Fruit fly (Drosophila melanogaster): ENCODE data around the gene Saf6.

Saf6 gene

DNA sequence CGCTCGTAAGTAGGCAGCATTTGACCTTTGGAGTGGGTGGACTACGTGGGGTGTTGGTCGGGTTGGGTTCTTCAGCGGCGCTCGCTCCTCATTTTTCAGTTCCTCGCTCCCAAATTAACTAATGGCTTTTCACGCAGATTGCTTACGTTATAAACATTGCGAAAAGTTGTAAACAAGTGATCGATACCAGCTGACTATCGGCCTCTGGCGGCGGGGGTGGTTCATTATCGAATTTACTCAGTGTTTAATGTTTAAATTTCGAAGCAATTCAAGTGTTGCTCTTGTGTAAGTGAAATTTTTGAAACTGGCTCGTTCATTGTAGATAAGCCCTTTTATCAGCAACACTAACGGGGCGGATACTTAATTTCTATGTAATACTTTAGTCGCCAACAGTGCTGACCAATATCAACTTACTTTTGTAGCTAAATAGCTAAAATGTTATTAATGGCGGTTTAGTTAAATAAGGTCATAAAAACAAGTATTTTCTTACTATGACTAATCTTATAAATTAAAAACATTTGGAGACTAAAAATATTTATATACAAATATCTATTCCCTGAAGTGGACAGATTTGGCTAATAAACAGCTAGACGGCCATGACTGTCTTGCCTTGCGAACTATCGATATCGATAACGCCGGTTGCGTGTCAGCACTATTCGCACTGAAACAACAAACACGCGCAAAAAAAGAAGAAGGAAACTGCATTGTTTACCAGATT lies 3.7 kb upstream of the Saf6 start, which contains the start of the genes PGAP2 and Clp (continued):
- TF ChIP-seq CG4360 (GFP tag; IDR thresholded peaks at IDR 0.05) (peak; percentile 71), lbe (GFP tag; optimal IDR thresholded peaks at IDR 0.05) (peak; percentile 41), CG8765 (GFP tag; IDR thresholded peaks at IDR 0.05) (peak; percentile 52; the same call in 1 of the 2 replicates), Bdp1 (GFP tag; optimal IDR thresholded peaks at IDR 0.05) (peak; percentile 20), CG31224 (GFP tag; IDR thresholded peaks at IDR 0.05) (peak; percentile 67), CG3163 (GFP tag; optimal IDR thresholded peaks at IDR 0.05) (no peak), CG33557 (GFP tag; optimal IDR thresholded peaks at IDR 0.05) (peak; percentile 53), psq (GFP tag; optimal IDR thresholded peaks at IDR 0.05) (no peak), pho (GFP tag; optimal IDR thresholded peaks at IDR 0.05) (peak; percentile 60), Hand (GFP tag; optimal IDR thresholded peaks at IDR 0.05) (no peak), Dref (GFP tag; IDR thresholded peaks at IDR 0.05) (peak; percentile 74), Adf1 (GFP tag; IDR thresholded peaks at IDR 0.05) (no peak), pros (GFP tag; optimal IDR thresholded peaks at IDR 0.05) (no peak), CG30431 (GFP tag; optimal IDR thresholded peaks at IDR 0.05) (peak; percentile 19), HmgZ (tag; optimal IDR thresholded peaks at IDR 0.05) (peak; percentile 80), jing (GFP tag; optimal IDR thresholded peaks at IDR 0.05) (no peak), Six4 (GFP tag; optimal IDR thresholded peaks at IDR 0.05) (peak; percentile 47), fd3F (GFP tag; optimal IDR thresholded peaks at IDR 0.05) (peak; percentile 68), Dad (GFP tag; optimal IDR thresholded peaks at IDR 0.05) (no peak), gsb-n (tag; optimal IDR thresholded peaks at IDR 0.05) (no peak), ranshi (GFP tag; IDR thresholded peaks at IDR 0.05) (peak; percentile 69), CG8388 (GFP tag; optimal IDR thresholded peaks at IDR 0.05) (peak; percentile 85), tio (GFP tag; optimal IDR thresholded peaks at IDR 0.05) (no peak), CG8359 (GFP tag; optimal IDR thresholded peaks at IDR 0.05; ENCODE audit: borderline replicate concordance) (no peak), cad (GFP tag; optimal IDR thresholded peaks at IDR 0.05) (no peak), Doc3 (GFP tag; IDR thresholded peaks at IDR 0.05; ENCODE audit: partially characterized antibody) (0 out of 3 replicates have a peak, but pooled peaks have one; percentile 40), HmgD (GFP tag; optimal IDR thresholded peaks at IDR 0.05) (no peak), mam (GFP tag; optimal IDR thresholded peaks at IDR 0.05) (peak; percentile 64), klu (GFP tag; IDR thresholded peaks at IDR 0.05) (peak; percentile 76), Ets65A (GFP tag) (peak; percentile 95), CG8924 (tag; optimal IDR thresholded peaks at IDR 0.05) (peak; percentile 77), ash1 (GFP tag; optimal IDR thresholded peaks at IDR 0.05) (no peak), MTF-1 (GFP tag; optimal IDR thresholded peaks at IDR 0.05; ENCODE audit: borderline replicate concordance) (no peak), chinmo (GFP tag; IDR thresholded peaks at IDR 0.05; ENCODE audit: partially characterized antibody) (no peak), dan (GFP tag; IDR thresholded peaks at IDR 0.05) (no peak), MBD-R2 (GFP tag; IDR thresholded peaks at IDR 0.05) (peak; percentile 70), Drgx (GFP tag; IDR thresholded peaks at IDR 0.05) (0 out of 2 replicates have a peak, but pooled peaks have one; percentile 17), CG11504 (tag; optimal IDR thresholded peaks at IDR 0.05) (peak; percentile 80), twi (tag; optimal IDR thresholded peaks at IDR 0.05) (peak; percentile 63), NC2α (GFP tag; optimal IDR thresholded peaks at IDR 0.05) (no peak), CG4617 (GFP tag; optimal IDR thresholded peaks at IDR 0.05; ENCODE audit: borderline replicate concordance) (peak; percentile 61), CG12769 (tag; optimal IDR thresholded peaks at IDR 0.05) (no peak), CG14441 (GFP tag; IDR thresholded peaks at IDR 0.05) (peak; percentile 76), CG18262 (tag; optimal IDR thresholded peaks at IDR 0.05) (peak; percentile 79), CG31365 (tag; optimal IDR thresholded peaks at IDR 0.05) (no peak), CG11695 (GFP tag; IDR thresholded peaks at IDR 0.05) (peak; percentile 52; the same call in 2 of the 3 replicates), CG30403 (GFP tag; optimal IDR thresholded peaks at IDR 0.05) (peak; percentile 86), oc (tag; optimal IDR thresholded peaks at IDR 0.05) (peak; percentile 38), toy (GFP tag; IDR thresholded peaks at IDR 0.05) (peak; percentile 7; the same call in 1 of the 2 replicates), btn (GFP tag; optimal IDR thresholded peaks at IDR 0.05) (no peak)
